Worm (Caenorhabditis elegans) whole organism, young adult: Measurements from ENCODE around the gene madd-2.
"Not testable (repeated sequence)": the region's sequence is repeated elsewhere in the genome, so short reads cannot be mapped to it uniquely, and the experiment has no call there.

ENCODE experiments used
- C17E4.6 ChIP-seq: fragments of 200-800 bp; sonication (Bioruptor generic); IDR thresholded peaks from 2 replicates; pipeline ENCODE4 v1.3.6; 2022; ENCODE audit warnings: missing genetic modification reagents, missing genetic modification characterization, missing compliant biosample characterization
- F33H1.4 ChIP-seq: fragments of 200-800 bp; sonication (Bioruptor generic); IDR thresholded peaks from 2 replicates; pipeline ENCODE4 v1.3.6; 2022; ENCODE audit warnings: missing genetic modification reagents, missing genetic modification characterization, missing compliant biosample characterization
- K11D2.4 ChIP-seq: fragments of 200-800 bp; sonication (Bioruptor generic); IDR thresholded peaks from 2 replicates; pipeline ENCODE4 v1.3.6; 2022; ENCODE audit warnings: missing genetic modification reagents, missing genetic modification characterization, missing compliant biosample characterization
- K12H6.12 ChIP-seq: fragments of 200-800 bp; sonication (Bioruptor generic); optimal IDR thresholded peaks from 2 replicates; lab custom pipeline; 2018; ENCODE audit warnings: mild to moderate bottlenecking, missing genetic modification characterization, missing compliant biosample characterization
- T07F8.4 ChIP-seq: sonication (generic microtip); optimal IDR thresholded peaks from 2 replicates; lab custom pipeline; 2016; ENCODE audit warnings: mild to moderate bottlenecking, missing genetic modification characterization, moderate library complexity, missing compliant biosample characterization
- Y67H2A.10 ChIP-seq: fragments of 200-800 bp; sonication (Bioruptor generic); conservative IDR thresholded peaks from 2 replicates; pipeline ENCODE4 v1.3.6; 2022; ENCODE audit warnings: missing genetic modification reagents, missing genetic modification characterization, missing compliant biosample characterization
- Y95B8A.8 ChIP-seq: fragments of 200-800 bp; sonication (Bioruptor generic); IDR thresholded peaks from 2 replicates; pipeline ENCODE4 v1.3.6; 2022; ENCODE audit warnings: missing genetic modification reagents, missing genetic modification characterization, missing compliant biosample characterization
- ZK185.1 ChIP-seq: sonication (generic microtip); optimal IDR thresholded peaks from 2 replicates; lab custom pipeline; 2016; ENCODE audit warnings: mild to moderate bottlenecking, missing genetic modification characterization, missing compliant biosample characterization; ENCODE audit not compliant: poor library complexity, severe bottlenecking
- akir-1 ChIP-seq: fragments of 200-800 bp; sonication (Bioruptor generic); optimal IDR thresholded peaks from 2 replicates; lab custom pipeline; 2018; ENCODE audit warnings: mild to moderate bottlenecking, missing genetic modification characterization, moderate library complexity, missing compliant biosample characterization
- athp-1 ChIP-seq: sonication (generic microtip); optimal IDR thresholded peaks from 2 replicates; lab custom pipeline; 2017; ENCODE audit warnings: mild to moderate bottlenecking, missing genetic modification characterization, missing compliant biosample characterization
- attf-3 ChIP-seq: fragments of 200-800 bp; sonication (Bioruptor generic); conservative IDR thresholded peaks from 2 replicates; pipeline ENCODE4 v1.3.6; 2022; ENCODE audit warnings: missing genetic modification reagents, missing genetic modification characterization, missing compliant biosample characterization
- attf-5 ChIP-seq: fragments of 200-800 bp; sonication (Bioruptor generic); optimal IDR thresholded peaks from 2 replicates; lab custom pipeline; 2018; ENCODE audit warnings: mild to moderate bottlenecking, missing genetic modification characterization, missing compliant biosample characterization
- attf-6 ChIP-seq: fragments of 200-800 bp; sonication (Bioruptor generic); IDR thresholded peaks from 2 replicates; pipeline ENCODE4 v1.3.6; 2022; ENCODE audit warnings: missing genetic modification reagents, missing genetic modification characterization, missing compliant biosample characterization
- ccch-3 ChIP-seq: fragments of 200-800 bp; sonication (Bioruptor generic); optimal IDR thresholded peaks from 2 replicates; lab custom pipeline; 2018; ENCODE audit warnings: mild to moderate bottlenecking, missing genetic modification characterization, missing compliant biosample characterization
- cebp-1 ChIP-seq, 2 experiments: fragments of 200-800 bp in 1 of 2; sonication (Bioruptor generic) in 1 of 2; sonication (generic microtip) in 1 of 2; IDR thresholded peaks in 1 of 2; optimal IDR thresholded peaks in 1 of 2; 2 replicates each; pipeline versions ENCODE4 v1.3.6 to Lab custom; 2017 to 2022; ENCODE audit warnings: missing compliant biosample characterization in 2 of 2, missing genetic modification characterization in 2 of 2, mild to moderate bottlenecking in 1 of 2, missing genetic modification reagents in 1 of 2, moderate library complexity in 1 of 2
- ceh-27 ChIP-seq: fragments of 200-800 bp; sonication (Bioruptor generic); optimal IDR thresholded peaks from 2 replicates; lab custom pipeline; 2018; ENCODE audit warnings: mild to moderate bottlenecking, missing genetic modification characterization, moderate library complexity, missing compliant biosample characterization
- ceh-91 ChIP-seq: fragments of 200-800 bp; sonication (Bioruptor generic); IDR thresholded peaks from 2 replicates; pipeline ENCODE4 v1.3.6; 2022; ENCODE audit warnings: missing genetic modification reagents, missing genetic modification characterization, missing compliant biosample characterization
- dox-1 ChIP-seq: fragments of 200-800 bp; sonication (Bioruptor generic); IDR thresholded peaks from 2 replicates; pipeline ENCODE4 v1.3.6; 2022; ENCODE audit warnings: missing genetic modification reagents, missing genetic modification characterization, missing compliant biosample characterization
- efl-1 ChIP-seq: fragments of 150-350 bp; optimal IDR thresholded peaks from 2 replicates; lab custom pipeline; 2014; ENCODE audit warnings: missing biosample characterization, missing genetic modification reagents, missing genetic modification characterization
- egl-44 ChIP-seq: fragments of 200-800 bp; sonication (Bioruptor generic); IDR thresholded peaks from 2 replicates; pipeline ENCODE4 v1.3.6; 2022; ENCODE audit warnings: missing genetic modification reagents, missing genetic modification characterization, missing compliant biosample characterization
- egrh-3 ChIP-seq: fragments of 200-800 bp; sonication (Bioruptor generic); IDR thresholded peaks from 2 replicates; pipeline ENCODE4 v1.3.6; 2022; ENCODE audit warnings: missing genetic modification reagents, missing genetic modification characterization, missing compliant biosample characterization
- ekl-4 ChIP-seq: fragments of 200-800 bp; sonication (Bioruptor generic); IDR thresholded peaks from 2 replicates; pipeline ENCODE4 v1.3.6; 2022; ENCODE audit warnings: missing genetic modification reagents, missing genetic modification characterization, missing compliant biosample characterization
- hmg-1.2 ChIP-seq: fragments of 200-800 bp; sonication (Bioruptor generic); IDR thresholded peaks from 2 replicates; pipeline ENCODE4 v1.3.6; 2022; ENCODE audit warnings: missing genetic modification reagents, missing genetic modification characterization, missing compliant biosample characterization
- lin-26 ChIP-seq: fragments of 200-800 bp; sonication (Bioruptor generic); IDR thresholded peaks from 2 replicates; pipeline ENCODE4 v1.3.6; 2022; ENCODE audit warnings: missing genetic modification reagents, missing genetic modification characterization, missing compliant biosample characterization
- lin-40 ChIP-seq: sonication (generic microtip); optimal IDR thresholded peaks from 2 replicates; lab custom pipeline; 2016; ENCODE audit warnings: missing genetic modification characterization, mild to moderate bottlenecking, missing compliant biosample characterization, missing genotype, missing genetic modification reagents
- lsl-1 ChIP-seq: fragments of 200-800 bp; sonication (Bioruptor generic); optimal IDR thresholded peaks from 2 replicates; lab custom pipeline; 2018; ENCODE audit warnings: mild to moderate bottlenecking, missing genetic modification characterization, moderate library complexity, missing compliant biosample characterization
- madf-3 ChIP-seq: fragments of 200-800 bp; sonication (Bioruptor generic); IDR thresholded peaks from 2 replicates; pipeline ENCODE4 v1.3.6; 2022; ENCODE audit warnings: missing genetic modification reagents, missing genetic modification characterization, missing compliant biosample characterization
- madf-6 ChIP-seq: fragments of 200-800 bp; sonication (Bioruptor generic); IDR thresholded peaks from 2 replicates; pipeline ENCODE4 v1.3.6; 2022; ENCODE audit warnings: missing genetic modification reagents, missing genetic modification characterization, missing compliant biosample characterization
- madf-8 ChIP-seq: fragments of 200-800 bp; sonication (Bioruptor generic); conservative IDR thresholded peaks from 2 replicates; pipeline ENCODE4 v1.3.6; 2022; ENCODE audit warnings: missing genetic modification reagents, missing genetic modification characterization, missing compliant biosample characterization
- nfya-2 ChIP-seq: fragments of 200-800 bp; sonication (Bioruptor generic); IDR thresholded peaks from 2 replicates; pipeline ENCODE4 v1.3.6; 2022; ENCODE audit warnings: missing genetic modification reagents, missing genetic modification characterization, missing compliant biosample characterization
- nhr-80 ChIP-seq: sonication (generic microtip); optimal IDR thresholded peaks from 2 replicates; lab custom pipeline; 2016; ENCODE audit warnings: missing genetic modification characterization, missing compliant biosample characterization
- rcor-1 ChIP-seq: fragments of 200-800 bp; sonication (Bioruptor generic); IDR thresholded peaks from 2 replicates; pipeline ENCODE4 v1.3.6; 2022; ENCODE audit warnings: missing genetic modification reagents, missing genetic modification characterization, missing compliant biosample characterization
- rec-8 ChIP-seq, 2 experiments: sonication (generic microtip); optimal IDR thresholded peaks; 2 replicates each; lab custom pipeline; 2016; ENCODE audit warnings: mild to moderate bottlenecking in 2 of 2, missing genetic modification characterization in 2 of 2, missing genetic modification reagents in 2 of 2, missing genotype in 2 of 2, missing biosample characterization in 1 of 2, missing compliant biosample characterization in 1 of 2, moderate library complexity in 1 of 2
- snpc-4 ChIP-seq, 5 experiments: fragments of 150-350 bp in 1 of 5; sonication (generic microtip) in 4 of 5; optimal IDR thresholded peaks; 2 replicates each; lab custom pipeline; 2014 to 2018; ENCODE audit warnings: missing genetic modification characterization in 5 of 5, missing biosample characterization in 3 of 5, antibody characterized with exemption in 2 of 5, mild to moderate bottlenecking in 2 of 5, missing compliant biosample characterization in 2 of 5, missing genotype in 2 of 5, moderate library complexity in 2 of 5, missing genetic modification reagents in 1 of 5
- tbp1 ChIP-seq: fragments of 200-800 bp; sonication (Bioruptor generic); optimal IDR thresholded peaks from 2 replicates; lab custom pipeline; 2018; ENCODE audit warnings: mild to moderate bottlenecking, missing genetic modification characterization, missing compliant biosample characterization
- tlf-1 ChIP-seq: fragments of 200-800 bp; sonication (Bioruptor generic); optimal IDR thresholded peaks from 2 replicates; lab custom pipeline; 2018; ENCODE audit warnings: mild to moderate bottlenecking, missing genetic modification characterization, missing compliant biosample characterization
- unc-130 ChIP-seq: sonication (generic microtip); optimal IDR thresholded peaks from 2 replicates; lab custom pipeline; 2016; ENCODE audit warnings: missing genetic modification reagents, missing genetic modification characterization, missing compliant biosample characterization
- zfh-2 ChIP-seq: fragments of 200-800 bp; sonication (Bioruptor generic); conservative IDR thresholded peaks from 2 replicates; pipeline ENCODE4 v1.3.6; 2022; ENCODE audit warnings: missing genetic modification reagents, missing genetic modification characterization, missing compliant biosample characterization
- ztf-28 ChIP-seq: fragments of 200-800 bp; sonication (Bioruptor generic); IDR thresholded peaks from 2 replicates; pipeline ENCODE4 v1.3.6; 2022; ENCODE audit warnings: missing genetic modification reagents, missing genetic modification characterization, missing compliant biosample characterization
- ztf-6 ChIP-seq: fragments of 200-800 bp; sonication (Bioruptor generic); IDR thresholded peaks from 2 replicates; pipeline ENCODE4 v1.3.6; 2022; ENCODE audit warnings: missing genetic modification reagents, missing genetic modification characterization, missing compliant biosample characterization

madd-2 gene

DNA sequence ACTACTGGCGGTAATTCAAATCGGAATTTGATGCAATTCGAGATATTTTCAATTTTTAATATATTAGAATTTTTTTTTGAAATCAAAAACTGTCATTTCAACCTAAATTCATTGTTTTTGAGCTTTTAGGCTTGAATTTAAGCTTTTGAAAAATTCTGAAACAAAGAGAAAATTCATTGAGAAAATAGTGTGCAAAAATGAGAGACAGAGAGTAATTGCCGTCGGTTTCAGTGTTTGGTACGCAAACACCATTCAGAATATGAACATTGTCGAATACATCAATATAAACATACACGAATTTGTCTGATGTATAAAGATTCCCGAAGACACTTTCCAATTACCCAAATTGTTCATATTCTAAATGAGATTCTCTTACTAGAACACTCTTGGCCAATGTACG is 33.5 kb downstream of the madd-2 start:
- no peak for TF ChIP-seq ztf-6 (GFP tag; lab: Robert Waterston, UW)
- TF ChIP-seq ceh-27 = no peak
- no peak for TF ChIP-seq attf-6 (GFP tag; lab: Robert Waterston, UW)
- no peak for TF ChIP-seq tlf-1 (GFP tag; lab: Kevin White, UChicago)
- TF ChIP-seq hmg-1.2 (GFP tag; lab: Robert Waterston, UW) = peak; percentile 83

DNA sequence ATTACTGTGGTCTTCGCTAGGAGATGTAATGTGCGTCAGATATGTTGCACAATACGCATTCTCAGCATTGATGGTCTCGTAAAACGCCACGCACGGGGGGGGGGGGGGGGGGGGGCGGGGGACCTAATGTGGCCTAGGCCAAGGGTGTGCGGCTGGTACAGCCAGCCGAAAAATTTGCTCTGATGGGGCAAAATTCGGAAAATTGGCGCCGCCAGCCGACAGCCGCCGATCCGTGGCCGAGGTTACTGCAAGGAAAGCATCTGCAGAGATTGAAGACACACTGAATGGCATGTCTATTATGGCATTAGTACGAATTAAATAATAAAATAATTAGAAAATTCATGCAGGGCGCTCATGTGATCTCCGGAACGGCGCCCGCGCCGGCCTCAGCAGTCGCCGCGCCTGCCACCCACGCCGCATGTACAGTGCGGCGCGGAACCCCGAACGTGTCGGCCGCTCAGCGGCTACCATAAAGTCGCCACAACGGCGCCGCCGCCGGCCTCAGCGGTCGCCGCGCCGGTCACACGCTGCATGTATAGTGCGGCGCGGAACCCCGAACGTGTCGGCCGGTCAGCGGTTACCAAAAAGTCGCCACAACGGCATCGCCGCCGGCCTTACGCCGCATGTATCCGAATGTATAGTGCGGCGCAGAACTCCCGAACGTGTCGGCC is 35.9 kb downstream of the madd-2 start, which contains the start of gene Y50D4A.6:
Gene Y50D4A.6, minus strand, starts transcription at position 51 of the 671 bp plus-strand sequence.
- TF ChIP-seq snpc-4 (GFP tag; optimal IDR thresholded peaks at IDR 0.05; lab: Kevin White, UChicago) (no peak), snpc-4 (tag; optimal IDR thresholded peaks at IDR 0.05; lab: Kevin White, UChicago) (peak in 2 of 4 experiments; percentile 31 to 54), ZK185.1 (no peak), akir-1 (GFP tag; lab: Kevin White, UChicago) (no peak), ccch-3 (GFP tag; lab: Kevin White, UChicago) (no peak), nfya-2 (GFP tag; lab: Robert Waterston, UW) (no peak), tbp1 (GFP tag; lab: Kevin White, UChicago) (no peak), zfh-2 (peak; percentile 93), C17E4.6 (GFP tag; lab: Robert Waterston, UW) (no peak), hmg-1.2 (GFP tag; lab: Robert Waterston, UW) (peak; percentile 36), egrh-3 (peak; percentile 95)

DNA sequence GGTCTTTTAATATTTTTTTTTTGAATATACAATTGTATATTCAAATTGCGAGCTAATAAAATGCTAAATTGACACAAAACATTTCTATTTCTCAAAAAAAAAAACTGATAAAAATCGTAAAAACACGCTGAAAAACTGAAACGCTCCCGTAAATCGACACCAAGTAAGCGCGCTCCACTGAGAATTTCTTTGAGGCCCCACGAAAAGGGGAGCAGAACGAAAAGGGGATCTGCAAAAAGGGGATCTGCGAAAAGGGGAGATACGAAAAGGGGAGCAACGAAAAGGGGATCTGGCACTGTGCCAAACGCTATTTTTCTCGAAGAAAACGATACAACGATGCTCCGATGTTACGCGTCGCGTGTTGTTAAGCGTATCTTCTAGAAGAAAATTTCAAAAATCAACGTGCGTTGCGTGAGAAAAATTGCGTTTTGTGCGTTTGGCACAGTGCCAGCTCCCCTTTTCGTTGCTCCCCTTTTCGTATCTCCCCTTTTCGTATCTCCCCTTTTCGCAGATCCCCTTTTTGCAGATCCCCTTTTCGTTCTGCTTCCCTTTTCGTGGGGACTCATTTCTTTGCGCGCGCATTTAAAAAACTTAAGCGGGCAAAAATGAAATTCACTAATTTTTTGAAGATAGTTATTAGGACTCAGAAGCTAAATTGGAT is 38.1 kb downstream of the madd-2 start:
- TF ChIP-seq egl-44 (GFP tag; lab: Robert Waterston, UW) (peak; percentile 50; the same call in 1 of the 2 replicates), hmg-1.2 (GFP tag; lab: Robert Waterston, UW) (peak; percentile 31; the same call in 1 of the 2 replicates), attf-5 (GFP tag; lab: Kevin White, UChicago) (peak; percentile 85), ceh-27 (peak; percentile 52), lin-40 (tag; lab: Kevin White, UChicago) (peak; percentile 34), attf-3 (GFP tag; lab: Robert Waterston, UW) (peak; percentile 88), T07F8.4 (peak; percentile 35), C17E4.6 (GFP tag; lab: Robert Waterston, UW) (peak; percentile 39; the same call in 1 of the 2 replicates), rec-8 (tag; optimal IDR thresholded peaks at IDR 0.05; lab: Kevin White, UChicago) (peak in 1 of 2 experiments; percentile 22), egrh-3 (peak; percentile 72), madf-8 (GFP tag; lab: Robert Waterston, UW) (peak; percentile 36), madf-6 (GFP tag; lab: Robert Waterston, UW) (peak; percentile 45), madf-3 (peak; percentile 82), lin-26 (GFP tag; lab: Robert Waterston, UW) (peak; percentile 27; the same call in 1 of the 2 replicates), F33H1.4 (GFP tag; lab: Robert Waterston, UW) (peak; percentile 38), Y67H2A.10 (GFP tag; lab: Robert Waterston, UW) (peak; percentile 21; the same call in 1 of the 2 replicates), unc-130 (peak; percentile 52), K12H6.12 (tag; lab: Kevin White, UChicago) (peak; percentile 17), ztf-28 (GFP tag; lab: Robert Waterston, UW) (peak; percentile 80), ekl-4 (peak; percentile 71), efl-1 (GFP tag; lab: Kevin White, UChicago) (peak; percentile 60), K11D2.4 (peak; percentile 73), dox-1 (GFP tag; lab: Robert Waterston, UW) (peak; percentile 77), Y95B8A.8 (GFP tag; lab: Robert Waterston, UW) (0 out of 2 replicates have a peak, but pooled peaks have one; percentile 45), cebp-1 (tag; optimal IDR thresholded peaks at IDR 0.05; lab: Kevin White, UChicago) (peak; percentile 57), rcor-1 (GFP tag; lab: Robert Waterston, UW) (peak; percentile 63), nhr-80 (tag; lab: Kevin White, UChicago) (peak; percentile 25), lsl-1 (GFP tag; lab: Kevin White, UChicago) (peak; percentile 28), ceh-91 (GFP tag; lab: Robert Waterston, UW) (peak; percentile 54), athp-1 (tag; lab: Kevin White, UChicago) (peak; percentile 27)
- TF ChIP-seq cebp-1 (GFP tag; IDR thresholded peaks at IDR 0.05; lab: Robert Waterston, UW) = not testable (repeated sequence)
